Worm (Caenorhabditis elegans) whole organism, mixed stage, embryonic: ENCODE data around the gene tag-89.

Source experiments
- ceh-43 ChIP-seq: fragments of 200-800 bp; sonication (Bioruptor generic); optimal IDR thresholded peaks from 2 replicates; lab custom pipeline; 2018; ENCODE audit warnings: mild to moderate bottlenecking, missing genetic modification characterization, moderate library complexity, missing compliant biosample characterization
- ceh-83 ChIP-seq: fragments of 200-800 bp; sonication (Bioruptor generic); optimal IDR thresholded peaks from 2 replicates; lab custom pipeline; 2018; ENCODE audit warnings: mild to moderate bottlenecking, missing genetic modification characterization, missing compliant biosample characterization
- ces-1 ChIP-seq: fragments of 150-350 bp; optimal IDR thresholded peaks from 2 replicates; lab custom pipeline; 2014; ENCODE audit warnings: missing biosample characterization, missing genetic modification reagents, missing genetic modification characterization
- hlh-1 ChIP-seq: fragments of 150-350 bp; optimal IDR thresholded peaks from 2 replicates; lab custom pipeline; 2014; ENCODE audit warnings: missing biosample characterization, missing genetic modification reagents, missing genetic modification characterization
- lin-13 ChIP-seq: fragments of 150-350 bp; optimal IDR thresholded peaks from 2 replicates; lab custom pipeline; 2014; ENCODE audit warnings: missing biosample characterization, missing genetic modification characterization
- lin-32 ChIP-seq: fragments of 200-800 bp; sonication (Bioruptor generic); optimal IDR thresholded peaks from 2 replicates; lab custom pipeline; 2018; ENCODE audit warnings: mild to moderate bottlenecking, missing genetic modification characterization, missing compliant biosample characterization
- mab-5 ChIP-seq: fragments of 150-350 bp; optimal IDR thresholded peaks from 2 replicates; lab custom pipeline; 2014; ENCODE audit warnings: missing biosample characterization, missing genetic modification characterization
- nhr-12 ChIP-seq: fragments of 150-350 bp; optimal IDR thresholded peaks from 2 replicates; lab custom pipeline; 2014; ENCODE audit warnings: missing biosample characterization, missing genetic modification characterization
- nhr-237 ChIP-seq: fragments of 150-350 bp; optimal IDR thresholded peaks from 2 replicates; lab custom pipeline; 2014; ENCODE audit warnings: missing biosample characterization, missing genetic modification characterization
- nhr-76 ChIP-seq: sonication (generic microtip); optimal IDR thresholded peaks from 2 replicates; lab custom pipeline; 2017; ENCODE audit warnings: missing biosample characterization, missing genetic modification characterization
- pha-4 ChIP-seq: fragments of 150-350 bp; optimal IDR thresholded peaks from 2 replicates; lab custom pipeline; 2018; ENCODE audit warnings: missing biosample characterization, missing genetic modification reagents, missing genetic modification characterization
- snpc-4 ChIP-seq: fragments of 150-350 bp; optimal IDR thresholded peaks from 2 replicates; lab custom pipeline; 2014; ENCODE audit warnings: missing biosample characterization, missing genetic modification characterization
- unc-62 ChIP-seq: fragments of 150-350 bp; optimal IDR thresholded peaks from 2 replicates; lab custom pipeline; 2014; ENCODE audit warnings: missing biosample characterization, missing genetic modification reagents, missing genetic modification characterization
- ztf-11 ChIP-seq: fragments of 150-350 bp; optimal IDR thresholded peaks from 2 replicates; lab custom pipeline; 2014; ENCODE audit warnings: missing biosample characterization, missing genetic modification characterization

- TF ChIP-seq ztf-11 (tag; lab: Kevin White, UChicago) (no peak), unc-62 (GFP tag; lab: Kevin White, UChicago) (no peak), pha-4 (tag; lab: Kevin White, UChicago) (no peak), nhr-12 (no peak), lin-13 (no peak), ces-1 (GFP tag; lab: Kevin White, UChicago) (no peak), lin-32 (GFP tag; lab: Kevin White, UChicago) (no peak), snpc-4 (tag; lab: Kevin White, UChicago) (no peak), hlh-1 (tag; lab: Kevin White, UChicago) (no peak), nhr-76 (tag; lab: Kevin White, UChicago) (no peak), ceh-83 (GFP tag; lab: Kevin White, UChicago) (no peak), mab-5 (tag; lab: Kevin White, UChicago) (no peak), nhr-237 (tag; lab: Kevin White, UChicago) (no peak), ceh-43 (GFP tag; lab: Kevin White, UChicago) (no peak)
These were observed 9.1 kb downstream of the tag-89 start, which contains the start of the genes memi-3 and cyp-31A2 for ce11 chrIV:11403288-11403991.
